Worm (Caenorhabditis elegans): ENCODE results near the gene K02F6.8.
A peak's percentile ranks its signal among the peaks of the same experiment; 100 is the strongest.

Gene K02F6.8

DNA sequence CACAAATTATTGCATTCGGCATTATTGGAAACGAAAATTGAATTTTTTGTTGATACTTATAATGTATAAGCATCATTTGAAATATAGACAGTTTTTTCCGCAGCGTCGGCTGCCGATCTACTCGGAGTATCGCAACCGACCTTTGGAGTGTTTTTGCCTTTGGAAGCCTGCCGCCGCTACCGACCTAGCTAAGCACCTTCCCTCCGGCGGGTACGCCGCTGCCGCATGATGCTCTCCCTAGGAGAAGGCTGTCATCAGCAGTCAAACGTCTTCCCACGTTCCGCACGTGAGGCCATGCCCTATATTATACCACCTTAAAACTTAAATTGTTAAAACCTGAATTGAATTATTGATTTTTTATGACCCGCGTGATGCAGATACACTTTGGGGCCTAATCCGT is 16.4 kb downstream of the K02F6.8 start:
- no peak for TF ChIP-seq peb-1 (tag; optimal IDR thresholded peaks at IDR 0.05)
- TF ChIP-seq elt-1 (tag; optimal IDR thresholded peaks at IDR 0.05): no peak
- TF ChIP-seq nhr-11 (tag; optimal IDR thresholded peaks at IDR 0.05): no peak
- TF ChIP-seq ztf-1 (GFP tag; conservative IDR thresholded peaks at IDR 0.05): no peak
- no peak for TF ChIP-seq skn-1 (tag; optimal IDR thresholded peaks at IDR 0.05)

DNA sequence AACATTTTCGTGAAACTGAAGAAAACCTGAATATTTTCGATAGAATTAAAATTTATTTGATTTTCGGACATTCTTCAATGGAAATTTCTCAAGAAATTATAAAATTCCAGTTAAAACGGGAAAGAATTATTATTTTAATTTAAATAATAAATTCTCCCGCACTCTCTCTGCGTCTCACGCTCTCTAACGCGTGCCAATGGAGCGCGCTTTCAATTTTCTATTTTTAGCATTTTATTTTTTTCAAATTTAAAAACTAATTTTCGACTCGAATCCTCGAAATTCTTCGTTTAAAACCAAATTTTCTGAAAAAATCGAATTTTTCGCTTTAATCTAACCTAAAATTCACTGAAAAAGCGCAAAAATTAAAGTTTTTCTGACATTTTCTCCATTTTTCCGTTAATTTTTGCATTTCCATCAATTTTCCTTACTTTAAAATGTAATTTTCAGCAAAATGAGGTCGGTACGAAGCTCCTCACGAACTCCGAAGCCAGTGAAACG is 30.4 kb downstream of the K02F6.8 start, which contains the start of gene gbas-1:
gbas-1 (plus strand) TSS at position 448 of the 498 bp plus-strand sequence.
- TF ChIP-seq elt-3 (tag; optimal IDR thresholded peaks at IDR 0.05) (no peak), nhr-6 (tag; optimal IDR thresholded peaks at IDR 0.05) (no peak), ZK546.5 (tag; optimal IDR thresholded peaks at IDR 0.05) (no peak), snpc-4 (tag; optimal IDR thresholded peaks at IDR 0.05) (no peak), C34F6.9 (tag; optimal IDR thresholded peaks at IDR 0.05) (peak; percentile 52), F13H6.1 (tag; optimal IDR thresholded peaks at IDR 0.05) (no peak), aly-2 (tag; optimal IDR thresholded peaks at IDR 0.05) (no peak), nhr-237 (tag; optimal IDR thresholded peaks at IDR 0.05) (no peak), unc-39 (tag; optimal IDR thresholded peaks at IDR 0.05) (no peak), peb-1 (tag; optimal IDR thresholded peaks at IDR 0.05) (no peak), sem-4 (tag; optimal IDR thresholded peaks at IDR 0.05) (no peak), unc-62 (GFP tag; optimal IDR thresholded peaks at IDR 0.05) (no peak), sma-3 (GFP tag; optimal IDR thresholded peaks at IDR 0.05) (no peak), ztf-11 (tag; optimal IDR thresholded peaks at IDR 0.05) (no peak), zag-1 (tag; optimal IDR thresholded peaks at IDR 0.05) (no peak), nhr-11 (tag; optimal IDR thresholded peaks at IDR 0.05) (no peak), Y55F3AM.14 (GFP tag; optimal IDR thresholded peaks at IDR 0.05) (no peak), lin-13 (GFP tag; optimal IDR thresholded peaks at IDR 0.05) (peak; percentile 31), unc-55 (GFP tag; optimal IDR thresholded peaks at IDR 0.05) (peak; percentile 58), lsy-2 (tag; optimal IDR thresholded peaks at IDR 0.05) (peak; percentile 2 to 66), alr-1 (tag; optimal IDR thresholded peaks at IDR 0.05) (no peak), nhr-25 (tag; optimal IDR thresholded peaks at IDR 0.05) (no peak), lin-11 (tag; optimal IDR thresholded peaks at IDR 0.05) (no peak), nhr-21 (tag; optimal IDR thresholded peaks at IDR 0.05) (no peak), sma-9 (GFP tag; optimal IDR thresholded peaks at IDR 0.05) (no peak), sma-9 (tag; optimal IDR thresholded peaks at IDR 0.05) (no peak), nhr-12 (tag; optimal IDR thresholded peaks at IDR 0.05) (no peak), egl-27 (tag; optimal IDR thresholded peaks at IDR 0.05) (no peak), blmp-1 (tag; optimal IDR thresholded peaks at IDR 0.05; ENCODE audit: insufficient read depth) (no peak), ama-1 (optimal IDR thresholded peaks at IDR 0.05) (no peak), nhr-23 (tag; optimal IDR thresholded peaks at IDR 0.05) (no peak), gmeb-1 (tag; optimal IDR thresholded peaks at IDR 0.05) (peak; percentile 89), nhr-77 (tag; optimal IDR thresholded peaks at IDR 0.05) (no peak), nhr-129 (tag; optimal IDR thresholded peaks at IDR 0.05) (no peak), mab-5 (tag; optimal IDR thresholded peaks at IDR 0.05) (no peak), skn-1 (tag; optimal IDR thresholded peaks at IDR 0.05) (no peak), elt-1 (tag; optimal IDR thresholded peaks at IDR 0.05) (no peak), ztf-4 (tag; optimal IDR thresholded peaks at IDR 0.05) (no peak), mbf-1 (tag; optimal IDR thresholded peaks at IDR 0.05) (no peak), ceh-16 (tag; optimal IDR thresholded peaks at IDR 0.05) (no peak), lin-39 (tag; optimal IDR thresholded peaks at IDR 0.05) (no peak), crh-2 (tag; optimal IDR thresholded peaks at IDR 0.05) (no peak), ztf-1 (GFP tag; conservative IDR thresholded peaks at IDR 0.05) (no peak)

Measured in whole organism, L2 larva.